Fruit fly (Drosophila melanogaster): Measurements from ENCODE around the gene CG13907.

Gene CG13907

dm6 chr3L:887423-888097 lies 5.7 kb upstream of the CG13907 start (continued):
- TF ChIP-seq unpg (GFP tag; optimal IDR thresholded peaks at IDR 0.05) (no peak), da (GFP tag; optimal IDR thresholded peaks at IDR 0.05) (no peak), Ada2b (GFP tag; IDR thresholded peaks at IDR 0.05) (no peak), NC2β (GFP tag; optimal IDR thresholded peaks at IDR 0.05) (no peak), kni (GFP tag; optimal IDR thresholded peaks at IDR 0.05) (peak; percentile 9), twi (tag; optimal IDR thresholded peaks at IDR 0.05) (no peak), mirr (GFP tag; optimal IDR thresholded peaks at IDR 0.05) (peak; percentile 65), grau (tag; optimal IDR thresholded peaks at IDR 0.05) (no peak), CG17829 (tag; optimal IDR thresholded peaks at IDR 0.05) (no peak), CG33213 (GFP tag; optimal IDR thresholded peaks at IDR 0.05) (no peak), gcm2 (GFP tag; optimal IDR thresholded peaks at IDR 0.05) (no peak), HHEX (GFP tag; optimal IDR thresholded peaks at IDR 0.05) (no peak), nom (GFP tag; optimal IDR thresholded peaks at IDR 0.05) (peak; percentile 16), hbn (GFP tag; IDR thresholded peaks at IDR 0.05; ENCODE audit: partially characterized antibody) (no peak), CG4328 (GFP tag; optimal IDR thresholded peaks at IDR 0.05) (no peak), tin (GFP tag; optimal IDR thresholded peaks at IDR 0.05) (no peak), crol (GFP tag; IDR thresholded peaks at IDR 0.05) (0 out of 2 replicates have a peak, but pooled peaks have one; percentile 15), Tbp (GFP tag; optimal IDR thresholded peaks at IDR 0.05) (no peak), CG8089 (GFP tag; optimal IDR thresholded peaks at IDR 0.05) (no peak), sc (optimal IDR thresholded peaks at IDR 0.05) (no peak), sc (GFP tag; optimal IDR thresholded peaks at IDR 0.05) (no peak), CG10147 (GFP tag; optimal IDR thresholded peaks at IDR 0.05) (no peak), CG6254 (GFP tag; optimal IDR thresholded peaks at IDR 0.05) (no peak), Eip74EF (GFP tag; optimal IDR thresholded peaks at IDR 0.05) (peak in 1 of 2 experiments; percentile 34), bsh (GFP tag; optimal IDR thresholded peaks at IDR 0.05) (no peak), lov (optimal IDR thresholded peaks at IDR 0.05) (no peak), lov (GFP tag; IDR thresholded peaks at IDR 0.05) (no peak), pan (optimal IDR thresholded peaks at IDR 0.05) (no peak), pan (GFP tag; optimal IDR thresholded peaks at IDR 0.05 in 1 of 2, IDR thresholded peaks at IDR 0.05 in 1 of 2) (no peak), CG11093 (GFP tag; IDR thresholded peaks at IDR 0.05) (no peak), Hmr (GFP tag; optimal IDR thresholded peaks at IDR 0.05) (peak; percentile 29), CG4617 (GFP tag; optimal IDR thresholded peaks at IDR 0.05; ENCODE audit: borderline replicate concordance) (no peak), CG43689 (GFP tag; IDR thresholded peaks at IDR 0.05) (no peak), Hr78 (GFP tag; optimal IDR thresholded peaks at IDR 0.05) (peak in 1 of 2 experiments; percentile 87), CG8281 (tag; optimal IDR thresholded peaks at IDR 0.05) (no peak), CHES-1-like (GFP tag; optimal IDR thresholded peaks at IDR 0.05) (no peak), Ets65A (GFP tag) (peak; percentile 54), bcd (GFP tag; optimal IDR thresholded peaks at IDR 0.05) (no peak), CG3847 (GFP tag; IDR thresholded peaks at IDR 0.05) (no peak), CG31224 (GFP tag; IDR thresholded peaks at IDR 0.05) (no peak), Six4 (GFP tag; optimal IDR thresholded peaks at IDR 0.05) (no peak), CG11456 (GFP tag; IDR thresholded peaks at IDR 0.05) (no peak), Fer1 (GFP tag; optimal IDR thresholded peaks at IDR 0.05) (no peak), CG10654 (GFP tag; optimal IDR thresholded peaks at IDR 0.05) (no peak), ara (GFP tag; IDR thresholded peaks at IDR 0.05) (no peak), kay (GFP tag; optimal IDR thresholded peaks at IDR 0.05) (no peak), Poxn (GFP tag; IDR thresholded peaks at IDR 0.05) (no peak), crc (GFP tag; optimal IDR thresholded peaks at IDR 0.05) (no peak), nerfin-1 (tag; optimal IDR thresholded peaks at IDR 0.05) (peak; percentile 26), CG5180 (GFP tag; optimal IDR thresholded peaks at IDR 0.05) (no peak)
